Fruit fly (Drosophila melanogaster) whole organism, embryonic: ENCODE data around the gene CG42674.

Source experiments
- Atf3 ChIP-seq: fragments of 200-800 bp; sonication (Bioruptor generic); optimal IDR thresholded peaks from 3 replicates; lab custom pipeline; 2016; ENCODE audit warnings: missing biosample characterization, missing genetic modification characterization
- B-H2 ChIP-seq: fragments of 200-800 bp; sonication (Bioruptor generic); optimal IDR thresholded peaks from 2 replicates; lab custom pipeline; 2018; ENCODE audit warnings: missing biosample characterization, mild to moderate bottlenecking, missing genetic modification characterization
- Bdp1 ChIP-seq: fragments of 200-800 bp; sonication (Bioruptor generic); optimal IDR thresholded peaks from 3 replicates; lab custom pipeline; 2016; ENCODE audit warnings: missing biosample characterization, missing genetic modification characterization
- CG10462 ChIP-seq: fragments of 200-800 bp; sonication (Bioruptor generic); optimal IDR thresholded peaks from 2 replicates; lab custom pipeline; 2016; ENCODE audit warnings: missing biosample characterization, missing genetic modification characterization
- CG10565 ChIP-seq: fragments of 200-800 bp; sonication (Bioruptor generic); optimal IDR thresholded peaks from 3 replicates; lab custom pipeline; 2016; ENCODE audit warnings: missing biosample characterization, mild to moderate bottlenecking, missing genetic modification characterization
- CG10654 ChIP-seq: fragments of 200-800 bp; sonication (Bioruptor generic); optimal IDR thresholded peaks from 2 replicates; lab custom pipeline; 2016; ENCODE audit warnings: missing biosample characterization, missing genetic modification characterization
- CG10959 ChIP-seq: fragments of 200-800 bp; sonication (Bioruptor generic); IDR thresholded peaks from 2 replicates; pipeline ENCODE4 v1.3.6; 2022; ENCODE audit warnings: missing biosample characterization, missing genetic modification characterization
- CG11093 ChIP-seq: fragments of 200-800 bp; sonication (Bioruptor generic); IDR thresholded peaks from 3 replicates; pipeline ENCODE4 v1.3.6; 2022; ENCODE audit warnings: missing biosample characterization, missing genetic modification characterization
- CG12391 ChIP-seq: fragments of 200-800 bp; sonication (Bioruptor generic); optimal IDR thresholded peaks from 3 replicates; lab custom pipeline; 2018; ENCODE audit warnings: missing biosample characterization, mild to moderate bottlenecking, missing genetic modification characterization, moderate library complexity
- CG12942 ChIP-seq: fragments of 200-800 bp; sonication (Bioruptor generic); optimal IDR thresholded peaks from 3 replicates; lab custom pipeline; 2016; ENCODE audit warnings: missing biosample characterization, missing genetic modification characterization
- CG15479 ChIP-seq: fragments of 200-800 bp; sonication (Bioruptor generic); optimal IDR thresholded peaks from 3 replicates; lab custom pipeline; 2019; ENCODE audit warnings: missing biosample characterization, mild to moderate bottlenecking, missing genetic modification characterization, moderate library complexity
- CG3065 ChIP-seq: fragments of 200-800 bp; sonication (Bioruptor generic); optimal IDR thresholded peaks from 2 replicates; lab custom pipeline; 2016; ENCODE audit warnings: missing biosample characterization, missing genetic modification characterization
- CG3407 ChIP-seq: fragments of 200-800 bp; sonication (Bioruptor generic); optimal IDR thresholded peaks from 2 replicates; lab custom pipeline; 2018; ENCODE audit warnings: missing biosample characterization, mild to moderate bottlenecking, missing genetic modification characterization
- CG4424 ChIP-seq: fragments of 200-800 bp; sonication (Bioruptor generic); optimal IDR thresholded peaks from 3 replicates; lab custom pipeline; 2016; ENCODE audit warnings: missing biosample characterization, missing genetic modification characterization
- CG7928 ChIP-seq: fragments of 200-800 bp; sonication (Bioruptor generic); optimal IDR thresholded peaks from 2 replicates; lab custom pipeline; 2017; ENCODE audit warnings: missing biosample characterization, mild to moderate bottlenecking, missing genetic modification characterization
- CG8359 ChIP-seq: fragments of 200-800 bp; sonication (Bioruptor generic); optimal IDR thresholded peaks from 2 replicates; lab custom pipeline; 2017; ENCODE audit warnings: missing biosample characterization, mild to moderate bottlenecking, missing genetic modification characterization, borderline replicate concordance
- CG8388 ChIP-seq: fragments of 200-800 bp; sonication (Bioruptor generic); optimal IDR thresholded peaks from 2 replicates; lab custom pipeline; 2019; ENCODE audit warnings: missing biosample characterization, mild to moderate bottlenecking, missing genetic modification characterization, moderate library complexity
- CG8944 ChIP-seq: fragments of 200-800 bp; sonication (Bioruptor generic); optimal IDR thresholded peaks from 3 replicates; lab custom pipeline; 2016; ENCODE audit warnings: missing biosample characterization, missing genetic modification characterization
- Chrac-16 ChIP-seq: fragments of 200-800 bp; sonication (Bioruptor generic); optimal IDR thresholded peaks from 3 replicates; lab custom pipeline; 2016; ENCODE audit warnings: missing biosample characterization, missing genetic modification characterization
- Dll ChIP-seq: fragments of 200-800 bp; sonication (Bioruptor generic); IDR thresholded peaks from 4 replicates; pipeline ENCODE4 v1.3.6; 2022; ENCODE audit warnings: missing biosample characterization, missing genetic modification characterization; ENCODE audit not compliant: partially characterized antibody
- Ets65A ChIP-seq: fragments of 200-800 bp; sonication (Bioruptor generic); peaks from one replicate; lab custom pipeline; 2016; ENCODE audit warnings: missing biosample characterization, missing genetic modification characterization
- HmgD ChIP-seq: fragments of 200-800 bp; sonication (Bioruptor generic); optimal IDR thresholded peaks from 3 replicates; lab custom pipeline; 2016; ENCODE audit warnings: missing biosample characterization, missing genetic modification characterization
- Hmr ChIP-seq: fragments of 200-800 bp; sonication (Bioruptor generic); optimal IDR thresholded peaks from 3 replicates; lab custom pipeline; 2017; ENCODE audit warnings: mild to moderate bottlenecking, missing biosample characterization, missing genetic modification reagents, missing genetic modification characterization
- Hr39 ChIP-seq: fragments of >200 bp; optimal IDR thresholded peaks from 2 replicates; lab custom pipeline; 2017
- Mad ChIP-seq: fragments of 200-800 bp; sonication (Bioruptor generic); optimal IDR thresholded peaks from 2 replicates; lab custom pipeline; 2016; ENCODE audit warnings: missing biosample characterization, missing genetic modification characterization
- Mes4 ChIP-seq: fragments of 200-800 bp; sonication (Bioruptor generic); optimal IDR thresholded peaks from 2 replicates; lab custom pipeline; 2016; ENCODE audit warnings: missing biosample characterization, missing genetic modification characterization
- Oli ChIP-seq: fragments of 200-800 bp; sonication (Bioruptor generic); optimal IDR thresholded peaks from 2 replicates; lab custom pipeline; 2018; ENCODE audit warnings: missing biosample characterization, mild to moderate bottlenecking, missing genetic modification characterization, moderate library complexity
- Spps ChIP-seq: fragments of 200-800 bp; sonication (Bioruptor generic); optimal IDR thresholded peaks from 2 replicates; lab custom pipeline; 2018; ENCODE audit warnings: missing biosample characterization, mild to moderate bottlenecking, missing genetic modification characterization
- al ChIP-seq: fragments of 200-800 bp; sonication (Bioruptor generic); IDR thresholded peaks from 2 replicates; pipeline ENCODE4 v1.3.6; 2022; ENCODE audit warnings: missing biosample characterization, missing genetic modification characterization
- amos ChIP-seq: fragments of 200-800 bp; sonication (Bioruptor generic); IDR thresholded peaks from 2 replicates; pipeline ENCODE4 v1.3.6; 2022; ENCODE audit warnings: missing biosample characterization, missing genetic modification characterization; ENCODE audit not compliant: partially characterized antibody
- ash1 ChIP-seq: fragments of 200-800 bp; sonication (Bioruptor generic); optimal IDR thresholded peaks from 2 replicates; lab custom pipeline; 2018; ENCODE audit warnings: missing biosample characterization, mild to moderate bottlenecking, missing genetic modification characterization
- bbx ChIP-seq: fragments of 200-800 bp; sonication (Bioruptor generic); IDR thresholded peaks from 2 replicates; pipeline ENCODE4 v1.3.6; 2022; ENCODE audit warnings: missing biosample characterization, missing genetic modification characterization; ENCODE audit not compliant: partially characterized antibody
- br ChIP-seq: fragments of >200 bp; optimal IDR thresholded peaks from 2 replicates; lab custom pipeline; 2017
- cas ChIP-seq: fragments of 200-800 bp; sonication (Bioruptor generic); IDR thresholded peaks from 2 replicates; pipeline ENCODE4 v1.3.6; 2022; ENCODE audit warnings: missing biosample characterization, missing genetic modification characterization
- chm ChIP-seq: fragments of 200-800 bp; sonication (Bioruptor generic); IDR thresholded peaks from 2 replicates; pipeline ENCODE4 v1.3.6; 2022; ENCODE audit warnings: missing biosample characterization, missing genetic modification characterization
- ci ChIP-seq: fragments of 200-800 bp; sonication (Bioruptor generic); IDR thresholded peaks from 3 replicates; pipeline ENCODE4 v1.3.6; 2022; ENCODE audit warnings: missing biosample characterization, missing genetic modification characterization
- croc ChIP-seq: fragments of 200-800 bp; sonication (Bioruptor generic); conservative IDR thresholded peaks from 3 replicates; pipeline ENCODE4 v1.3.6; 2022; ENCODE audit warnings: missing biosample characterization, missing genetic modification characterization
- crp ChIP-seq, 2 experiments: fragments of 200-800 bp; sonication (Bioruptor generic); optimal IDR thresholded peaks; 2 replicates in 1 of 2; 3 replicates in 1 of 2; lab custom pipeline; 2017; ENCODE audit warnings: missing biosample characterization in 2 of 2, missing genetic modification characterization in 2 of 2, mild to moderate bottlenecking in 1 of 2, moderate library complexity in 1 of 2
- fd102C ChIP-seq: fragments of 200-800 bp; sonication (Bioruptor generic); optimal IDR thresholded peaks from 2 replicates; lab custom pipeline; 2018; ENCODE audit warnings: missing biosample characterization, mild to moderate bottlenecking, missing genetic modification characterization, moderate library complexity
- klu ChIP-seq: fragments of 200-800 bp; sonication (Bioruptor generic); IDR thresholded peaks from 2 replicates; pipeline ENCODE4 v1.3.6; 2022; ENCODE audit warnings: missing biosample characterization, missing genetic modification characterization
- lab ChIP-seq: fragments of 200-800 bp; sonication (Bioruptor generic); optimal IDR thresholded peaks from 3 replicates; lab custom pipeline; 2017; ENCODE audit warnings: missing biosample characterization, missing genetic modification characterization, mild to moderate bottlenecking, moderate library complexity, missing genetic modification reagents
- mirr ChIP-seq: fragments of 200-800 bp; sonication (Bioruptor generic); optimal IDR thresholded peaks from 3 replicates; lab custom pipeline; 2018; ENCODE audit warnings: missing biosample characterization, mild to moderate bottlenecking, missing genetic modification characterization
- nerfin-2 ChIP-seq: fragments of 200-800 bp; sonication (Bioruptor generic); IDR thresholded peaks from 2 replicates; pipeline ENCODE4 v1.3.6; 2022; ENCODE audit warnings: missing biosample characterization, missing genetic modification characterization; ENCODE audit not compliant: partially characterized antibody
- phol ChIP-seq: fragments of 200-800 bp; sonication (Bioruptor generic); optimal IDR thresholded peaks from 3 replicates; lab custom pipeline; 2018; ENCODE audit warnings: missing biosample characterization, mild to moderate bottlenecking, missing genetic modification characterization, moderate library complexity
- prd ChIP-seq, 3 experiments: fragments of >200 bp in 2 of 3; fragments of 200-800 bp in 1 of 3; sonication (Bioruptor generic) in 1 of 3; optimal IDR thresholded peaks in 2 of 3; IDR thresholded peaks in 1 of 3; 2 replicates in 2 of 3; 3 replicates in 1 of 3; pipeline versions ENCODE4 v1.3.6 to Lab custom; 2017 to 2022; ENCODE audit warnings: missing biosample characterization in 1 of 3, missing genetic modification characterization in 1 of 3
- pros ChIP-seq: fragments of 200-800 bp; sonication (Bioruptor generic); optimal IDR thresholded peaks from 3 replicates; lab custom pipeline; 2019; ENCODE audit warnings: missing biosample characterization, mild to moderate bottlenecking, missing genetic modification characterization, moderate library complexity
- row ChIP-seq: fragments of 200-800 bp; sonication (Bioruptor generic); IDR thresholded peaks from 3 replicates; pipeline ENCODE4 v1.3.6; 2022; ENCODE audit warnings: missing biosample characterization, missing genetic modification characterization
- schlank ChIP-seq: fragments of 200-800 bp; sonication (Bioruptor generic); optimal IDR thresholded peaks from 2 replicates; lab custom pipeline; 2018; ENCODE audit warnings: missing biosample characterization, mild to moderate bottlenecking, missing genetic modification characterization
- sens ChIP-seq: fragments of 200-800 bp; sonication (Bioruptor generic); peaks from one replicate; lab custom pipeline; 2016; ENCODE audit warnings: missing biosample characterization, missing genetic modification characterization
- sens-2 ChIP-seq: fragments of 200-800 bp; sonication (Bioruptor generic); IDR thresholded peaks from 2 replicates; pipeline ENCODE4 v1.3.6; 2022; ENCODE audit warnings: missing biosample characterization, missing genetic modification characterization
- so ChIP-seq: fragments of 200-800 bp; sonication (Bioruptor generic); IDR thresholded peaks from 3 replicates; pipeline ENCODE4 v1.3.6; 2022; ENCODE audit warnings: missing biosample characterization, missing genetic modification characterization

Gene CG42674

dm6 chr3L:20140589-20141207 is 57.4 kb downstream of the CG42674 start, which contains the start of gene CG7328 (continued):
- TF ChIP-seq Mad (no peak), Mes4 (peak; percentile 21), CG3065 (GFP tag; lab: Kevin White, UChicago) (no peak), croc (GFP tag; lab: Robert Waterston, UW) (no peak), CG8388 (GFP tag; lab: Kevin White, UChicago) (no peak), prd (optimal IDR thresholded peaks at IDR 0.05; lab: Kevin White, UChicago) (no peak), prd (GFP tag; IDR thresholded peaks at IDR 0.05; lab: Robert Waterston, UW) (no peak; the same call in 2 of the 3 replicates), crp (GFP tag; optimal IDR thresholded peaks at IDR 0.05; lab: Kevin White, UChicago) (peak in 1 of 2 experiments; percentile 56), CG10565 (GFP tag; lab: Kevin White, UChicago) (no peak), CG10654 (peak; percentile 8), CG8359 (no peak), Dll (GFP tag; lab: Robert Waterston, UW) (no peak), CG7928 (GFP tag; lab: Kevin White, UChicago) (no peak), CG11093 (no peak), sens-2 (GFP tag; lab: Robert Waterston, UW) (no peak), sens (GFP tag; lab: Kevin White, UChicago) (peak; percentile 95), HmgD (GFP tag; lab: Kevin White, UChicago) (no peak), Bdp1 (no peak), Spps (tag; lab: Kevin White, UChicago) (no peak), mirr (GFP tag; lab: Kevin White, UChicago) (peak; percentile 22), pros (GFP tag; lab: Kevin White, UChicago) (no peak), Chrac-16 (peak; percentile 56), klu (no peak), Hmr (GFP tag; lab: Kevin White, UChicago) (peak; percentile 63), al (GFP tag; lab: Robert Waterston, UW) (peak; percentile 43), phol (no peak), chm (GFP tag; lab: Robert Waterston, UW) (no peak), nerfin-2 (GFP tag; lab: Robert Waterston, UW) (no peak), lab (GFP tag; lab: Kevin White, UChicago) (no peak), Ets65A (GFP tag; lab: Kevin White, UChicago) (peak; percentile 80), CG3407 (GFP tag; lab: Kevin White, UChicago) (no peak), schlank (tag; lab: Kevin White, UChicago) (peak; percentile 56), CG12942 (GFP tag; lab: Kevin White, UChicago) (no peak), Atf3 (GFP tag; lab: Kevin White, UChicago) (no peak), cas (GFP tag; lab: Robert Waterston, UW) (no peak), amos (no peak), Hr39 (lab: Kevin White, UChicago) (no peak), ci (0 out of 3 replicates have a peak, but pooled peaks have one; percentile 34), row (GFP tag; lab: Robert Waterston, UW) (peak; percentile 97), CG10462 (no peak), ash1 (GFP tag; lab: Kevin White, UChicago) (no peak), br (lab: Kevin White, UChicago) (no peak), so (GFP tag; lab: Robert Waterston, UW) (0 out of 3 replicates have a peak, but pooled peaks have one; percentile 56), CG12391 (tag; lab: Kevin White, UChicago) (no peak), Oli (tag; lab: Kevin White, UChicago) (no peak), CG8944 (peak; percentile 16), CG15479 (GFP tag; lab: Kevin White, UChicago) (no peak), fd102C (GFP tag; lab: Kevin White, UChicago) (no peak), bbx (GFP tag; lab: Robert Waterston, UW) (no peak), CG4424 (no peak), CG10959 (GFP tag; lab: Robert Waterston, UW) (no peak), B-H2 (GFP tag; lab: Kevin White, UChicago) (no peak)
